Fruit fly (Drosophila melanogaster): ENCODE data around the gene rdo.

The rdo gene

dm6 chr2L:17982372-17982771, 29.8 kb upstream of the rdo start, which contains the start of gene btv:
btv (minus strand) TSS chr2L:17982472.
- no peak for TF ChIP-seq spab (GFP tag; optimal IDR thresholded peaks at IDR 0.05)

- TF ChIP-seq Sox15 (GFP tag; optimal IDR thresholded peaks at IDR 0.05) = no peak
- no peak for TF ChIP-seq cyc (GFP tag; optimal IDR thresholded peaks at IDR 0.05)
- TF ChIP-seq salr (GFP tag; optimal IDR thresholded peaks at IDR 0.05) = no peak
- no peak for TF ChIP-seq CG6792 (GFP tag; optimal IDR thresholded peaks at IDR 0.05)
- TF ChIP-seq CG9139 (GFP tag; optimal IDR thresholded peaks at IDR 0.05) = no peak
Measured at dm6 chr2L:17986099-17986498, 26.1 kb upstream of the rdo start, which contains the start of gene CG5681. CG5681 (plus strand) TSS chr2L:17986399.

DNA sequence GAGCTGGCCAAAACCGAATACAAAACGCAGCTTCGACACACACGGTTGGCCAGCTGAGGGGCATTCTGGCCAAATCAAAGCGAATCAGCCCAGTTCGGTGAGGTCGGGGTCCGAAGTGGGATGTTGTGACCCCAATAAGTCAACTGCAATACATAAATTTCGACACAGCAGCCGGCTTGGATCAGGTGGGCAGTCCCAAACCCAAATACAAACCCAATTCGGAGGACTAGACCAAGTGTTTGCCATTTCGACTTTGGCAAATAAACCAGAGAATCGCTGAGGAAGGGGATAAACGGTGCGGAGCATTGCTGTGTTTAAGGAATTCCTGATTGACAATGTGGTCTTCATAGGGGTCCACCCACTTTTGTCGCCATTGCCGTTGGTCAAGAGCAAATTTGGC, 23.2 kb upstream of the rdo start:
- TF ChIP-seq eg (GFP tag; IDR thresholded peaks at IDR 0.05) (no peak), CG8632 (GFP tag; optimal IDR thresholded peaks at IDR 0.05) (no peak), net (GFP tag; optimal IDR thresholded peaks at IDR 0.05) (no peak), Smox (GFP tag; optimal IDR thresholded peaks at IDR 0.05) (no peak)

- no peak for TF ChIP-seq Hr38 (GFP tag; optimal IDR thresholded peaks at IDR 0.05)
- no peak for TF ChIP-seq CG31627 (GFP tag; optimal IDR thresholded peaks at IDR 0.05)
- no peak for TF ChIP-seq CG3032 (tag; optimal IDR thresholded peaks at IDR 0.05)
- TF ChIP-seq Sox15 (GFP tag; optimal IDR thresholded peaks at IDR 0.05) = no peak
Measured at dm6 chr2L:17990118-17990517, 22.1 kb upstream of the rdo start, which contains the start of gene Prosbeta5R2. Prosbeta5R2 (plus strand) TSS chr2L:17990418.

DNA sequence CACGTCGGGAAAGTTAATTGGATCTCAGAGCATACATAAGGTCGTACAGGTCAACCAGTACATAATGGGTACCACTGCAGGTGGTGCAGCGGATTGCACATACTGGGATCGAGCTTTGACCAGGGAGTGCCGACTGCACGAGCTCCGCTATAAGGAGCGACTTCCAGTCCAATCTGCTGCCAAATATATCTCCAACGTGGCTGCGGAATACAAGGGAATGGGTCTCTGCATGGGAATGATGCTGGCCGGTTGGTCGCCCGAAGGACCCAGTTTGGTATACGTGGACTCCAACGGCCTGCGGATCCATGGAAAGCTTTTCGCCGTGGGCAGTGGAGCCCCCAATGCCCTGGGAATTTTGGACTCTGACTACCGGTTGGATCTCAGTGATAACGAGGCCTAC, 21.4 kb upstream of the rdo start:
- no peak for TF ChIP-seq Eip93F (GFP tag; optimal IDR thresholded peaks at IDR 0.05)
- TF ChIP-seq Gug (GFP tag; IDR thresholded peaks at IDR 0.05) = 0 out of 2 replicates have a peak, but pooled peaks have one; percentile 12

DNA sequence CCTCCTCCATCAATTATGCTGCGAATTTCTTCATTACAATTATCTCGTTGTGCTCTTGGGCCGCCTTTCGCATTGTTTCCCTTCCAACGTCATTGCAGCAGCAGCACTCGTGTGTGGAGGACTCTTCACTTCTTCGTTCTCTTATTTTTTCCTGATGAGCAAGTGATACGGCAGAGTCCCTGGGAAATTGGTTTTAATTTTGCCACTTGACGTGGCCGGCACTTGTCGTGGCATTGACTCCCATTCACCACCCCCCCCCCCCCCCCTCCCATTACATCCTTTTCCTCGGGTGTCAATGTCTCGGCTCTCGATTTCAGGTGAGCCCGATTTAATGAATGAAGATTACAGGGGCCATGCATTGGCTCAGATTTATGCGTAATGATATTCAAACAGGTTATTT, 10.0 kb upstream of the rdo start:
- TF ChIP-seq eg (GFP tag; IDR thresholded peaks at IDR 0.05) = no peak
- 0 out of 3 replicates have a peak, but pooled peaks have one; percentile 30 for TF ChIP-seq CG6163 (GFP tag; IDR thresholded peaks at IDR 0.05)

DNA sequence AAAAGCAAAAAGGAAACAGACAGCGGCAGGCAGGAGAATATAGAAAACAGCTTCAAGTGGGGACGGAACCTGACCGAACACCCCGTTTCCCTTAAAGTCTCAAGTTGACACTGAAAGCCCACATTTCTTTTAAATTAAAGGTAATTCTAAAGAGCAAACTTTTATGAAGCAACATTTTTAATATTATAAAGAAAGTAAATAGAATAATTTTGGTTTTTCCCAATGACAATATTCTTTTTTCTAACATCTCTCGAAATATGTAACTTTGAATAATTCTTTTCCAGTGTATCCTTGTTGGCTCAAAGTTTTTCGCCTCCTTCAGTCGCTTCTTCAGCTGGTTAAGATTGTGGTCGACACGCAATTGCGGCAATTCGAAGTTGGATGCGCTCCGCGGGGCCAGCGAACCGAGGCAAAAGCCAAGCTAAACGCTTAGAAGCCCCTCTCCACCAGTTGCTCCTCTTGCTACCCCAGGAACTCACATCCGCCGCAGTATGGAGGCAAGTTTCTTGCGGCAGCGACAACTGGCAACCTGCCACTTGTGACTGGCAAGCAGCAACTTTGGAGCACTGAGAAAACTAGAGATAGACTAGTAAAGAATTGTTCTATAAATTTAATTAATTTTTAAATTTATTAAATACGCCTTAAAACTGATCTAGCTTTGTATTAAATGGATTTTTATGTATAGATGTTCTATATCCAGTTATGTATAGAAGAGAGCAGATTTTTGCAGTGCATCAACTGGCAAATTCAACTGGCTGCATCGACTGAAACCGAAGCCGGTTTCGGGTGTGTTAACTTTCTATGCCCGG, 8.9 kb upstream of the rdo start:
- TF ChIP-seq fd85E (GFP tag; optimal IDR thresholded peaks at IDR 0.05) (no peak), Met (GFP tag; optimal IDR thresholded peaks at IDR 0.05) (peak; percentile 56), CG15336 (GFP tag; IDR thresholded peaks at IDR 0.05) (peak; percentile 95), CG3919 (GFP tag; optimal IDR thresholded peaks at IDR 0.05) (peak; percentile 64), Ets21C (GFP tag; optimal IDR thresholded peaks at IDR 0.05) (peak; percentile 24), topi (GFP tag; optimal IDR thresholded peaks at IDR 0.05) (peak; percentile 64), CG8319 (GFP tag; optimal IDR thresholded peaks at IDR 0.05) (peak; percentile 8), CG9139 (GFP tag; optimal IDR thresholded peaks at IDR 0.05) (peak; percentile 25), net (GFP tag; optimal IDR thresholded peaks at IDR 0.05) (peak; percentile 61), Hr39 (GFP tag; optimal IDR thresholded peaks at IDR 0.05) (peak; percentile 44), esn (GFP tag; optimal IDR thresholded peaks at IDR 0.05) (peak; percentile 73), CG1621 (tag; optimal IDR thresholded peaks at IDR 0.05) (peak; percentile 28), cyc (GFP tag; optimal IDR thresholded peaks at IDR 0.05) (peak; percentile 58), lz (GFP tag; optimal IDR thresholded peaks at IDR 0.05) (peak; percentile 63), CG3032 (tag; optimal IDR thresholded peaks at IDR 0.05) (peak; percentile 71), fd59A (GFP tag; optimal IDR thresholded peaks at IDR 0.05) (peak; percentile 33), CG6854 (GFP tag; optimal IDR thresholded peaks at IDR 0.05) (peak; percentile 70), CG4318 (GFP tag; optimal IDR thresholded peaks at IDR 0.05) (peak; percentile 71), CG6276 (GFP tag; optimal IDR thresholded peaks at IDR 0.05) (peak; percentile 71), dsx (GFP tag; optimal IDR thresholded peaks at IDR 0.05; ENCODE audit: poor library complexity, severe bottlenecking) (peak; percentile 66), vri (GFP tag; optimal IDR thresholded peaks at IDR 0.05) (peak; percentile 40), svp (GFP tag) (peak; percentile 86), Blimp-1 (GFP tag; optimal IDR thresholded peaks at IDR 0.05) (peak; percentile 25), Smox (GFP tag; optimal IDR thresholded peaks at IDR 0.05) (peak; percentile 61), Eip75B (GFP tag; optimal IDR thresholded peaks at IDR 0.05) (peak; percentile 51), CG11902 (GFP tag; optimal IDR thresholded peaks at IDR 0.05) (peak; percentile 24), dac (GFP tag; optimal IDR thresholded peaks at IDR 0.05) (peak; percentile 61)

All from whole organism, prepupa.